Worm (Caenorhabditis elegans) whole organism, midembryonic: ENCODE results near the gene sra-12.
"Not testable (repeated sequence)": the region's sequence is repeated elsewhere in the genome, so short reads cannot be mapped to it uniquely, and the experiment has no call there.

ENCODE experiments used
- T22C8.4 ChIP-seq: fragments of 200-800 bp; sonication (Bioruptor generic); IDR thresholded peaks from 2 replicates; pipeline ENCODE4 v1.3.6; 2022; ENCODE audit warnings: missing genetic modification characterization, missing compliant biosample characterization
- cog-1 ChIP-seq: sonication (generic microtip); optimal IDR thresholded peaks from 2 replicates; lab custom pipeline; 2016; ENCODE audit warnings: missing genetic modification characterization, missing compliant biosample characterization
- flt-1 ChIP-seq: fragments of 200-800 bp; sonication (Bioruptor generic); IDR thresholded peaks from 2 replicates; pipeline ENCODE4 v1.3.6; 2022; ENCODE audit warnings: missing genetic modification characterization, missing compliant biosample characterization
- klf-2 ChIP-seq: fragments of 200-800 bp; sonication (Bioruptor generic); conservative IDR thresholded peaks from 2 replicates; pipeline ENCODE4 v1.3.6; 2022; ENCODE audit warnings: missing genetic modification reagents, missing genetic modification characterization, missing compliant biosample characterization
- med-1 ChIP-seq: sonication (generic microtip); optimal IDR thresholded peaks from 2 replicates; lab custom pipeline; 2017; ENCODE audit warnings: missing genetic modification characterization, mild to moderate bottlenecking, missing compliant biosample characterization, antibody characterized with exemption, missing genetic modification reagents; ENCODE audit not compliant: insufficient read depth
- ref-1 ChIP-seq: fragments of 200-800 bp; sonication (Bioruptor generic); conservative IDR thresholded peaks from 2 replicates; pipeline ENCODE4 v1.3.6; 2022; ENCODE audit warnings: missing genetic modification reagents, missing genetic modification characterization, missing compliant biosample characterization
- tab-1 ChIP-seq: fragments of 200-800 bp; sonication (Bioruptor generic); IDR thresholded peaks from 2 replicates; pipeline ENCODE4 v1.3.6; 2022; ENCODE audit warnings: missing genetic modification characterization, missing compliant biosample characterization
- ztf-23 ChIP-seq: fragments of 200-800 bp; sonication (Bioruptor generic); IDR thresholded peaks from 2 replicates; pipeline ENCODE4 v1.3.6; 2022; ENCODE audit warnings: missing genetic modification reagents, missing genetic modification characterization, missing compliant biosample characterization
- ztf-29 ChIP-seq: fragments of 200-800 bp; sonication (Bioruptor generic); IDR thresholded peaks from 2 replicates; pipeline ENCODE4 v1.3.6; 2022; ENCODE audit warnings: missing genetic modification reagents, missing genetic modification characterization, missing compliant biosample characterization

sra-12 gene

DNA sequence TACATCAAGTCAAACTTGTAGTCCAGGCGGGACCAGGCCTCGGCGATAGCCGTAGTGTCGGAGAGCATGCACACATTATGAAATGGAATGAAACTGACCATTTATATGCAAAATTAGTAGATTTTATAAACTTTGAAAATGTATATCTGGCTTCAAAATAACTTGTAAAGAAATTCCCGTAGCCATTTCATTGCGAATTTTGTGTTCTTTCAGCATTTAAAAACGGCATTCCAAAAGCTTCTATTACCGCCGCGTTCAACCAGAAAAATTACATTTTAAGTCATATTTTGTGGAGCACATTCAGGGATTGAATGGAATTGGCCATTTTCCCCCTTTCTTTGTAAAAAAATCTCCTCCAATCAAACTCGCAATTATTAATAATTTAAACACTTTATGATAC is 18.6 kb upstream of the sra-12 start, which contains the start of gene Y19D2B.1:
TSS of gene Y19D2B.1 (minus strand) at position 101 of the 400 bp plus-strand sequence.
- not testable (repeated sequence) for TF ChIP-seq T22C8.4 (GFP tag; lab: Robert Waterston, UW); tab-1 (GFP tag; lab: Robert Waterston, UW); med-1 (GFP tag; lab: Kevin White, UChicago)

DNA sequence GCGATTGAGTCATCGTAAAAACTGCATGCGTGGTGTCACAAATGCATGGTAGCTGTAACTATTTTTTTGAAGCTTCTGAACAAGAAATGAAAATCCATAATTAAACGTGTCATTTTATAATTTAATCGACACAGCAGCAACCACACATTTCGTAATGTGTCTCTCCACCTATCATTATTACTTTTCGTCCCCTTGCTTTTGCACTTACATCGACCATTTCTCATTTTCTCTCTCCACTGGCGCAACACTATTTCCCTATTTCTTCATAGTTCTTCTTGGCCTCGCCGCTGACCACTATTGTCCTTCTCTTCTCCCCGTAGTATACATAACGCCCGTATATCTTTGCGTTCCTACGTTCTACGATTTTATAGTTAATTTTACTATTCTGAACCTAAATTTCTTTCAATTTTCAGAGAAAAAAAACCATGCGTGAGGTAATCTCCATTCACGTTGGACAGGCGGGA is 14.0 kb upstream of the sra-12 start, which contains the start of gene tba-4:
TSS of gene tba-4 (plus strand) at position 414 of the 464 bp plus-strand sequence.
- no peak for TF ChIP-seq flt-1
- TF ChIP-seq tab-1 (GFP tag; lab: Robert Waterston, UW), result no peak
- no peak for TF ChIP-seq ref-1 (GFP tag; lab: Robert Waterston, UW)
- TF ChIP-seq ztf-29 (GFP tag; lab: Robert Waterston, UW), result no peak
- TF ChIP-seq med-1 (GFP tag; lab: Kevin White, UChicago), result no peak
- TF ChIP-seq cog-1 (tag; lab: Kevin White, UChicago), result no peak
- no peak for TF ChIP-seq klf-2
- TF ChIP-seq T22C8.4 (GFP tag; lab: Robert Waterston, UW), result no peak
- no peak for TF ChIP-seq ztf-23 (GFP tag; lab: Robert Waterston, UW)

DNA sequence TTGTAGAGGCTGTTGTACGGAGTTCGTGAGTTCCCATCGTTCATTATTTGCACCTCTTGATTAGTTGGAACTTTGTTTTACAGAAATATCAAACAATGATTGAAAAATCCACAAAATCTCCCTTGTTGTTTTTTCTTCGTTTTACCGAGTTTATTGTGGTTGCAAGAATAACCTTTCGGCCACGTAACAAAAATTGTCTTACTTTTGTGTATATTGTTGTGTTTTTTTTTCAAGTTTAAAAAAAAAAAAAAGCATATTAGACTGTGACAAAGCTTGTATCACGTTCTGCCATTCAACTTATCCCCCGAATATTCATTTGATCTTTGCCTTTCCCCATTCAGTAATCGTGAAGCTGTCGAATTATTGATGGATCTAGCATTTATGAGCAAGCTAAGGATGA is 12.9 kb upstream of the sra-12 start, which contains the start of gene F44F4.10:
TSS of gene F44F4.10 (minus strand) at position 101 of the 400 bp plus-strand sequence.
- TF ChIP-seq tab-1 (GFP tag; lab: Robert Waterston, UW) (no peak), klf-2 (no peak), ref-1 (GFP tag; lab: Robert Waterston, UW) (no peak), ztf-23 (GFP tag; lab: Robert Waterston, UW) (no peak), flt-1 (no peak), med-1 (GFP tag; lab: Kevin White, UChicago) (no peak)

DNA sequence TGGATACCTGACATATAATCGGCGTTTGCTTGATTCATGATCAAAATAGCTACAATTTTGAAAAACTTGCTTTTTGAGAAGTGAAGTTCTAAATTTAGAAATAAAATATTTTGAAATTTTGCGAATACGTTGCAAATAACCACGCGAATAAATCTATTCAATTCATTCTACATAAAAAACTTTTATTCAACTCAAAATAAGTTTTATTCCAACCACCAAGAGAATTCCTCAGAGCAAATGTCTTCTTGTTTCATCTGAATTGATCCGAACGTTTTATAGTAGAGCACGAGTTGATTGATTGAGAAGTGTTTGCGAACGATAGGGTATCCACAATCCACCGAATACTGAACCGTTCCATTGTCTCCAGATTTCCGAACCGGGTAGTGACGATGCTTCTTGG is 11.5 kb upstream of the sra-12 start, which contains the start of gene F44F4.9:
TSS of gene F44F4.9 (minus strand) at position 101 of the 400 bp plus-strand sequence.
- TF ChIP-seq ref-1 (GFP tag; lab: Robert Waterston, UW), result no peak
- TF ChIP-seq T22C8.4 (GFP tag; lab: Robert Waterston, UW), result no peak
- no peak for TF ChIP-seq flt-1
- TF ChIP-seq cog-1 (tag; lab: Kevin White, UChicago), result no peak
- TF ChIP-seq ztf-23 (GFP tag; lab: Robert Waterston, UW), result no peak
- TF ChIP-seq med-1 (GFP tag; lab: Kevin White, UChicago), result no peak
- no peak for TF ChIP-seq ztf-29 (GFP tag; lab: Robert Waterston, UW)
- no peak for TF ChIP-seq klf-2
- TF ChIP-seq tab-1 (GFP tag; lab: Robert Waterston, UW), result no peak

DNA sequence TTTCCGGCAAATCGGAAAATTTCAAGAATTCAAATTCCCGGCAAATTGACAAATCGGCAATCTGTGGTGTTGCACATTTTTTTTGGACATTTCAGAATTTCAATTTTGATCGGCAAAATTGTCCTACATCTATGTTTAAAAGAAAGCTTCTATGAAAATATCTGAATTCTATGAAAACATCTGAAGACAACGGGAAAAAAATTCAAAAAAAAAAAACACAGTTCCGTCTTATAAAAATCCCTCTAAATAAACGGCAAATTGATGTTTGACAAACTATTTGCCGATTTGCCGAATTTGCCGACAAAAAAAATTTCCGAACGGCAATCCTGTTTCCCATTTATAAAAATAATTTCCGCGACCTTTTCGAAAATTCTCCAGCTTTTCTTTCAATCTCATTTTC is 10.1 kb upstream of the sra-12 start, which contains the start of gene F44F4.15:
TSS of gene F44F4.15 (plus strand) at position 301 of the 400 bp plus-strand sequence.
- TF ChIP-seq ztf-29 (GFP tag; lab: Robert Waterston, UW) (no peak), klf-2 (no peak), ztf-23 (GFP tag; lab: Robert Waterston, UW) (no peak), ref-1 (GFP tag; lab: Robert Waterston, UW) (no peak), flt-1 (no peak), med-1 (GFP tag; lab: Kevin White, UChicago) (no peak), T22C8.4 (GFP tag; lab: Robert Waterston, UW) (no peak), cog-1 (tag; lab: Kevin White, UChicago) (no peak), tab-1 (GFP tag; lab: Robert Waterston, UW) (no peak)

DNA sequence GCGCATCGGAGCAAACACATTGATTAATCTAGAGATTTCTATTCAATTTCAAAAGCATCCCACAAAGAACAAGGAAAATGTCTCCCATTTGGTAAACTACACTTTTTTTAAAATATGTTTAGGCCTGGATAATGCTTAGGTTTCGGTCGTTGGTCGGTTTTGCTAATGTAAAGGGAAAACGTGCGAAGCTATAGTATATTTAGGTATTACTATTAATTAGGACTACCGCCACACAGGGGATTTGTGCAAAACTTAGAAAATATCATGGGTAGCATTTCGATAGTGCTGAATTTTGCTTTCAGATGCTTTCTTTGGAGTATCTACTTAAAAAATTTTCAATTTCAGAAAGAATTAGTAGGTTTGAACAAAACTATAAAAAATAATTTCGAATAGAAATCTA is 8.7 kb upstream of the sra-12 start:
- TF ChIP-seq tab-1 (GFP tag; lab: Robert Waterston, UW), result no peak
- no peak for TF ChIP-seq med-1 (GFP tag; lab: Kevin White, UChicago)
- no peak for TF ChIP-seq klf-2
- TF ChIP-seq cog-1 (tag; lab: Kevin White, UChicago), result no peak
- no peak for TF ChIP-seq ref-1 (GFP tag; lab: Robert Waterston, UW)
- TF ChIP-seq ztf-23 (GFP tag; lab: Robert Waterston, UW), result no peak
- no peak for TF ChIP-seq T22C8.4 (GFP tag; lab: Robert Waterston, UW)
- TF ChIP-seq ztf-29 (GFP tag; lab: Robert Waterston, UW), result no peak
- no peak for TF ChIP-seq flt-1

DNA sequence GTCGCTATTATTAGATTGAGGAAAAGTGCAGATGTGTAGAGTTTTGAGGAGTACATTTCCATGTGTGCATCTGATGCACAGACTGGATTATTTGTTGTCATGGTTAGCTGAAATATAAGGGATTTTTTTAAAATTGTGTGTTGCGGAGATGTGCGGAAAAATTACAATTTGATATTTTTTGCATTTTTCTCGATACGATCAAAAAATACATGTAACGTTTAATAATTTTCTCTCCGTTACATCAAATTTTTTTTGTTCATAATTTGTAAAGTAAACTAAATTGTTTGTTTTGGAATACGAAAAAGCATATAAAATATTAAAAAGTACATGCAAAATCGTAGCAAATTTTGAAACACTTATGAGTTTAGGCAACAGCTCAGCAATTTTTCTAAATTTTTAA is 5.9 kb upstream of the sra-12 start, which contains the start of gene sra-11:
TSS of gene sra-11 (minus strand) at position 101 of the 400 bp plus-strand sequence.
- no peak for TF ChIP-seq ztf-23 (GFP tag; lab: Robert Waterston, UW)
- TF ChIP-seq T22C8.4 (GFP tag; lab: Robert Waterston, UW), result no peak
- TF ChIP-seq flt-1, result no peak
- TF ChIP-seq med-1 (GFP tag; lab: Kevin White, UChicago), result no peak
- TF ChIP-seq klf-2, result no peak
- no peak for TF ChIP-seq tab-1 (GFP tag; lab: Robert Waterston, UW)

DNA sequence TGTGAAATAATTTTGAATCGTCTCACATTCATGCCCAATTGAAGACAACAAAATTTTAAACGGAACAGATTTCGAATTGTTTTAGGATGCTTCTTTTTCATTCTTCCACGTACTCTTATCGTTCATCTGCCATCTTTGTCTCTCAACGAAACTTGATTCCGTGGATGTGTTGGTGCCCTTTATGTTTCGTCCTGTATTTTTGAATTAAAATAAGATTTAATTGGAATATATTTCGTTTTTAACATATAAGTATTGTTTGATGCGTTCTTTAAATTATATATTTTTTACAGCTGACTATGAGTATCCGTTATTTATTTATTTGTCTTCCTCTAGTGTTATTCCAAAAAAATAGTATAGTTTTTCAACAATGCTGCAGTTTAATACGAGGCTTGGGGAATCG is 2.2 kb downstream of the sra-12 start, which contains the start of gene gly-1:
TSS of gene gly-1 (minus strand) at position 101 of the 400 bp plus-strand sequence.
- no peak for TF ChIP-seq ref-1 (GFP tag; lab: Robert Waterston, UW)
- TF ChIP-seq flt-1, result no peak
- no peak for TF ChIP-seq med-1 (GFP tag; lab: Kevin White, UChicago)
- no peak for TF ChIP-seq klf-2
- TF ChIP-seq T22C8.4 (GFP tag; lab: Robert Waterston, UW), result no peak
- TF ChIP-seq tab-1 (GFP tag; lab: Robert Waterston, UW), result no peak
- no peak for TF ChIP-seq cog-1 (tag; lab: Kevin White, UChicago)
- TF ChIP-seq ztf-23 (GFP tag; lab: Robert Waterston, UW), result no peak
- TF ChIP-seq ztf-29 (GFP tag; lab: Robert Waterston, UW), result no peak

DNA sequence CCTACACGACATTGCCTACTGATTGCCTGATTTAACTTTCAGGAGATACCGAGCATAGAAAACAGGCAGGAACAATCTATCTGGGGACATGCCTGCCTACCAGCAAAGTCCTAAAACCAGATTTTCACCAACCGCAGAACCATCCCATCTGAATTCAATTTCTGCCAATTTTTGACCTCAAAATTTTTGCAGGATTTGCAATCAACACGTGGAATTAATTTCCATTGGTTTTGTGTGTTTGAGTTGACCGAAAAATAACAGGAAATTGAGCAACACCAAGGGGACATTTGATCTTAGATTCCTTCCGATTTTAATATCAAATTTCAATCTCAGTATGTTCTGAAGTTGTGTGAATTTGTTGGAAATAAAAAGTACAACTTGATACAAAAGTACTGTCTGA is 5.3 kb downstream of the sra-12 start:
- TF ChIP-seq ref-1 (GFP tag; lab: Robert Waterston, UW), result no peak
- no peak for TF ChIP-seq med-1 (GFP tag; lab: Kevin White, UChicago)
- TF ChIP-seq klf-2, result no peak
- no peak for TF ChIP-seq tab-1 (GFP tag; lab: Robert Waterston, UW)
- no peak for TF ChIP-seq T22C8.4 (GFP tag; lab: Robert Waterston, UW)
- TF ChIP-seq cog-1 (tag; lab: Kevin White, UChicago), result no peak
- TF ChIP-seq ztf-29 (GFP tag; lab: Robert Waterston, UW), result no peak
- no peak for TF ChIP-seq flt-1
- TF ChIP-seq ztf-23 (GFP tag; lab: Robert Waterston, UW), result no peak
